Worm (Caenorhabditis elegans): Measurements from ENCODE around the gene F14H12.7.

F14H12.7 gene

ce11 chrX:4362522-4362921 lies at the start of gene F14H12.7:
F14H12.7 (minus strand) TSS chrX:4362622.
- no peak for TF ChIP-seq unc-62 (GFP tag; optimal IDR thresholded peaks at IDR 0.05)

DNA sequence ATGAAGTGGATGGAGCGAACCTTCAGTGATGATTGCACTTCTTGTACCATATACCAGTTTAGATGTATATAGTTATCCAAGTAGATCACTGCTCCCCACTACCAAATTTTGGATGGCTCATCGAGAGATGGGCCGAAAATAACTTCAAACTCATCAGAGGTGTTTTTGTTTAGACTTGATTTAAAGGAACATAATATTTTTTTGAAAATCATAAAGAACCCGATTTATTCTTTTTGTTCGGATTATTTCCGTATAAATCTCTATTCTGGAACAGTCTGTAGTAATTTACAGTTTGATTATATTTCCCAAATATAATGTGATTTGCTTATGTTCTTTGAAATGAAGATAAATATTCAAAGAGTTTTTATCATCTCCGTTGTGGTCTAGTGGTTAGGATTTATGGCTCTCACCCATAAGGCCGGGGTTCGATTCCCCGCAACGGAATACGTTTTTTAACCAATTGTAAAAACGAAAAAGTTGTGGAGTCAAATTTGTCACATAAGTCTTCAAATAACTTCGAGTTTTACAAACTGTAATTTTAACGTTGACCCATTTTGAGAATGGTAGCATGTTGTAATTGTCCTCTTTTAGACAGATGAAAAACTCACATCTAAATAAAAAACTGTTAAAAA lies 48.0 kb upstream of the F14H12.7 start:
- TF ChIP-seq unc-62 (GFP tag; optimal IDR thresholded peaks at IDR 0.05), result no peak

DNA sequence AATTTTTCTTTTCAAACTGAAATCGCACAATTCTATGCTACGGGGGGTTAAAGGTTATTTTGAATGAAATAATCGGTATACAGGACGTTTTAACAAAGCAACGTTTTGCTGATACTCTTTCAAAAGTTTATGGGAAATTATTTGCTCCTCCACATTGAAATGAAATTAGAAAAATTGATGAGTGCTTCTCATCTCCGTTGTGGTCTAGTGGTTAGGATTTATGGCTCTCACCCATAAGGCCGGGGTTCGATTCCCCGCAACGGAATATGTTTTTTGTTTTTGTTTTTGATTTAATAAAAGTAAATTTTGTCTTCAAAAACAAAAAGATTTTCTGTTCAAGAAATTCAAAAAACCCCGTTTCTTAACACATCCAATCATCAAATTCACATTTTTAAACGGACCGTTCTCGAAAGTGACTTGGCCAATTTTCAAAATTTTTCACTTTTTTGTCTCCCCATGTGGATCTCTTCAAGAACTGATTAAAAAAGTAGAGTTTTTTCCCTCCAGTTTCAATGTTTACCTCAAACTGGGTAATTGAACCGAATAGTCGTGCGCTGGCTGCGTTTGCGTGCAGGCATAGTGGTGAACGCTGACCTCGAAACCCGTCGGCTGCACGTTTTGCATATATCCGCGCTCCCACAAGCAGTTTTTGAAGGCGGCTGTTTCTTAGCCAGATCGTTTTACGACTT lies 47.3 kb upstream of the F14H12.7 start:
- TF ChIP-seq unc-62 (GFP tag; optimal IDR thresholded peaks at IDR 0.05), result no peak

DNA sequence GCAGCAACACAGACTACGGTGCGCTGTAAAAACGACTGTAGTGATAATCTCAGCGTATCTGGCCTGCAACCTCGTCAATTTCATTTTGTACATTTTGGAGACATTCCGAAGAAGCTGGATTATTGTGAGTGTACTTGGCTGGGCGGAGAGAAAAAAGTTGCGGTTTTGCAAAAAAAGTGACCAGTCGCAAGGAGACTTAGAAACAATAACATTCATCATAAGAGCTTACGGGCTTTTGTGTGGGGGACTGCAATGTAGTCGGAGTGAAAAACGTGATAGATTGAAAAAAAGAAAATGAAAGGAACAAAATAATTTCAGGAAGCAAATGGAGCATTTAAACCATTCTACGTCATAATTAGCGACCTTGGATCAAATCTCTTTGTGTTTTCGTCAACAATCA lies 46.0 kb upstream of the F14H12.7 start:
- TF ChIP-seq unc-62 (GFP tag; optimal IDR thresholded peaks at IDR 0.05), result no peak

DNA sequence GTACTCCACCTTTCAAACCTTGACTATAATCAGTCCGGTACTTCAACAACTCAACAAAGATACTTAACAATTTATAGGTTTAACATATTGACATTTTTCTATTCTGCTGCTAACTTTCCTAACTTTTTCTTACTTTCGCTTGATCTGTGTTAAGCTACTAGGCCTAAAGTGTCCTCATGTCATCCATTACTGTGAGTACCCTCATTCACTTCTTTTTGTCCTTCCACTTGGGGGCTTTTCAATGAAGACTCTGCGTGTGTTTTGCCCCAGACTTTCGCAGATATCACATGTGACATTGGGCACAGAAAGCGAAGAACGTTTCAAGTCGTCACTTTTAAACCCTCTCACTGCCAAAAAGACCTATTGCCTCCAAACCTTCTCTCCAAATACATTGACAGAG lies 42.3 kb upstream of the F14H12.7 start:
- no peak for TF ChIP-seq unc-62 (GFP tag; optimal IDR thresholded peaks at IDR 0.05)

DNA sequence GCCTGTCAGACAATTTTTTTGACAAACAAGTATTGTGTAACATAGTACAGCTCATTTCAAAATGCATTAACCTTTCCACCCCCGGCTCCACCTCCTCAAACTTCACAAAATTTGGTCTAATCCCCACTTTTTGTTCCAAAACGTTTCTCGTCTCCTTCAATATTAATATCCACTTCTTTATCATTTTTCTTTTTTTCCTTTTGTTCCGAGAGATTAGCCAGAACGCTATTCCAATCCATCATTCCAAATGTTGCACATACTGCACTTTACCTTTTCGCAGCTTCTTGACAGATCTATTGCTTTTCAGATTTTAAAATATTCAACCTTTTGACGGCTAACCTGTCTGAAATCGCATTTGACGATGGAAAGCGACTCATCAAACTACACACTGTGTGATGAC lies 40.4 kb upstream of the F14H12.7 start, which contains the start of gene D1079.1:
TSS of gene D1079.1 (plus strand) at position 301 of the 400 bp plus-strand sequence.
- no peak for TF ChIP-seq unc-62 (GFP tag; optimal IDR thresholded peaks at IDR 0.05)

- no peak for TF ChIP-seq unc-62 (GFP tag; optimal IDR thresholded peaks at IDR 0.05)
Observed at ce11 chrX:4400296-4400695, 37.9 kb upstream of the F14H12.7 start.

ce11 chrX:4397460-4397859 lies 35.0 kb upstream of the F14H12.7 start:
- TF ChIP-seq unc-62 (GFP tag; optimal IDR thresholded peaks at IDR 0.05), result no peak

- TF ChIP-seq unc-62 (GFP tag; optimal IDR thresholded peaks at IDR 0.05), result no peak
Observed at ce11 chrX:4395073-4395850, 32.8 kb upstream of the F14H12.7 start.

DNA sequence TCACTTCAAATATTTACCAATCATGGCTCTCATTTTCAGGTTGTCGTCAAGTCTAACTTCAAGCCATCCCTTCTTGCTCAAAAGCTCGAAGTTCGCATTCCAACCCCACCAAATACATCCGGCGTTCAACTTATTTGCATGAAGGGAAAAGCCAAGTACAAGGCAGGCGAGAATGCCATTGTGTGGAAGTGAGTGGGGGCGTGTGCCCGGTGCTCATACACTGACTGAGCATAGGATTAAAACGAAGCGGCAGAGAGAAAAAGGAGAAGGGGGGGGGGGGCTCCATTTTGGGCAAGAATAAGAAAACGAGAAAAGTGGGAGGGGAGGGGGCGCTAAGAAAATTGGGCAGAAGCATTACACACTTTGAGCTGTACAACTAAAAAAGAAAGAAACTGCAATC lies 29.3 kb upstream of the F14H12.7 start:
- no peak for TF ChIP-seq unc-62 (GFP tag; optimal IDR thresholded peaks at IDR 0.05)

- TF ChIP-seq unc-62 (GFP tag; optimal IDR thresholded peaks at IDR 0.05), result no peak
Observed at ce11 chrX:4388834-4389409, 26.5 kb upstream of the F14H12.7 start, which contains the start of gene dpy-23. dpy-23 (plus strand) TSS chrX:4389359.

- TF ChIP-seq unc-62 (GFP tag; optimal IDR thresholded peaks at IDR 0.05), result no peak
Observed at ce11 chrX:4386493-4386892, 24.1 kb upstream of the F14H12.7 start.

DNA sequence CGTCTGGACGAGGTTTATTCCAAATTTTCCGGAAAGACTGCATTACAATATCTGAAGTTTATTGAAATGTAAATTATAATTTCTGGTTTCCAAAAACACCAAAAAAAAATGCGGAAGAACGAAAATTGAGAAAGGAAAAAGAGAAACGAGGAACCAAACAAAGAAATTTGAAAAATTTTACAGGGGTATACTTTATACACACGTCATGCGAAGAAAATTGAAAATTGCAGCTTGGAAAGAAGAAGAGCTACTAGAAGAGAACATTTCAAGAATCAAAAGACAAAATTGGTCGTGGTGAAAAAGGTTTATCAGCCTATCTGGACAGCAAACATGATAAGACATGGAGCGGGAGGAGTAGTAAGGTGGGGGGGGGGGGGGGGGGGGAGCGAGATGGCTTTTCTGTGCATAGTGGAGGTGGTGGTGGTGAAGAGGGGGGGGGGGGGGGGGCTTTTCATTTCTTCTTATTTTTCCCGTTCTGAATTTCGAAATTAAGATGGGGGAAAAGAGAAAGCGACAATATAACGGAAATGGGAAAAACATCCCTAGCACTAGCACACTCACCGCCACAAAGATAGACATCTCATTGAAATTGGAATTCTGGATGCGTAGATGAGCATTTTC lies 21.0 kb upstream of the F14H12.7 start, which contains the start of gene lst-2:
TSS of gene lst-2 (minus strand) at position 51 of the 621 bp plus-strand sequence.
- no peak for TF ChIP-seq unc-62 (GFP tag; optimal IDR thresholded peaks at IDR 0.05)

DNA sequence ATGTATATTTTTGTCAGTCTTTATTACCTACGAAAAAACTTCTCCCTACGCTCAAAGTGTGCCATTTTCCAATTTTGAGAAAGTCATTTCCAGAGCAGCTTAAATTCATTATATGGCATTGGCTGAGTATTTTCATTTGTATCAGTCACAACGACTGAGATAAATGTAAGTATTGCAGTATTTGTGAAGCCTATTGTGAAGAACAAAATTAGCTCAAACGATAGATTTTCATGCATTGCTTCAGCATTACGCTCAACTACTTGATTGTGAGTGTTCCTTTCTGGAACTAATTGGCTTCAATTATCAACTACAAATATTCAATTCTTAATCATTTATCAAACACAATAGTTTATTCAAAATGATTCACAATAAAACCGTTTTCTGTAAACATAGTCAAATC lies 15.3 kb upstream of the F14H12.7 start, which contains the start of gene R160.12:
TSS of gene R160.12 (minus strand) at position 101 of the 400 bp plus-strand sequence.
- no peak for TF ChIP-seq unc-62 (GFP tag; optimal IDR thresholded peaks at IDR 0.05)

DNA sequence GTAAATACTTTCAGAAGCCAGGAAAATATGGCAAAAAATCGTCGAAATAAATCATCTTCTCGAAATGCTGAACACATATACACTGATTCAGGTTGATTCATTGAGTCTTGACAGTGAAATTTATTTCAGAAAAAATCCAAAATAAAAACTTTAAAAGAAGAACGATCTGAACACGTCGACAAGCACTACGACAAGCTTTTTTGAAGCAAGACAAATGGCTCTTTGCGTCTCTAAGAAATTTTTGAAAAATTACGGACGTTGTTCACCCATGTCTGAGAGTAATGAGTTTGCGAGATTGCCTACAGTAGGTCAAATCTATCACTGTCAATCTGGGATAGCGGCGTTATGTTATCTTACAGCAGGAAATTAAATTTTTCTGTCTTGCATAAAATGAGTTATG lies 14.4 kb upstream of the F14H12.7 start, which contains the start of gene R160.2:
TSS of gene R160.2 (minus strand) at position 101 of the 400 bp plus-strand sequence.
- TF ChIP-seq unc-62 (GFP tag; optimal IDR thresholded peaks at IDR 0.05), result no peak

Data from whole organism, dauer.